2 worm cellular contexts compared by ENCODE assay signal in the genomic region with DNA sequence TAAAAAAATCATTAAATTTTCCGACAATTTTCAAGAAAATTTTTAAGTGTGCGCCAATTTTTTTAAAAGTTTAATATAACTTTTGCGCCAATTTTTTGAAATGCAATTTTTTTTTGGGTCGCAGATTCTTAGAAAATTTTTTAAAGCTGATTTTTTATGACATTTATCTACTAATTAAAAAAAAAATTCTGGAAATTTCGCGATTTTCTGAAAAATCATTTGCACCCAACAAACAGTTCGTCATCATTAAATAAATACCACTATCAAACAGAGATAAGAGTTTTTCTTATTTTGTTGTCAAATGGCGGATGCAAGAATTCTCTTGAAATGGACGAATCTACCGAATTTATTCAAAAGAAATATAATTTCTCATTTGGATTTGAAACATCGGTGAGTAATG.
TF ChIP-seq lines count a peak whose summit lies in the region.

TSS of gene F48G7.13 (plus strand) at position 301 of the 400 bp plus-strand sequence.

TF ChIP-seq in whole organism, L2 larva, 48 proteins besides CTCF, POLR2A, EP300 and RAD21:
- TF ChIP-seq fos-1 (tag; optimal IDR thresholded peaks at IDR 0.05; lab: Kevin White, UChicago) (peak; percentile 49), mab-5 (tag; optimal IDR thresholded peaks at IDR 0.05; lab: Kevin White, UChicago) (no peak)

TF ChIP-seq in whole organism, L4 larva, 104 proteins besides CTCF, POLR2A, EP300 and RAD21:
- TF ChIP-seq daf-16 (GFP tag; optimal IDR thresholded peaks at IDR 0.05; lab: Kevin White, UChicago): no peak
- peak; percentile 55 for TF ChIP-seq daf-16 (tag; optimal IDR thresholded peaks at IDR 0.05; lab: Kevin White, UChicago)
- TF ChIP-seq snpc-4 (tag; optimal IDR thresholded peaks at IDR 0.05; lab: Kevin White, UChicago): no peak

Comparison
In these comparisons a context has a peak if more than half of its experiments do, and no peak if none do; other contexts are left out.
1. Of the 23 proteins assayed by ChIP-seq in both whole organism, L4 larva and whole organism, L2 larva: peak only in whole organism, L4 larva: none; only in whole organism, L2 larva: fos-1; in both: none; in neither: 22.